Fruit fly (Drosophila melanogaster): ENCODE measurements around the gene CG3632.

Gene CG3632

dm6 chrX:16335107-16335642, 38.7 kb downstream of the CG3632 start:
- TF ChIP-seq h (optimal IDR thresholded peaks at IDR 0.05) (no peak), psq (optimal IDR thresholded peaks at IDR 0.05) (no peak), ttk (optimal IDR thresholded peaks at IDR 0.05) (no peak), Myc (optimal IDR thresholded peaks at IDR 0.05) (no peak), Sin3A (optimal IDR thresholded peaks at IDR 0.05) (no peak), insv (optimal IDR thresholded peaks at IDR 0.05) (no peak)

- no peak for TF ChIP-seq ttk (optimal IDR thresholded peaks at IDR 0.05)
- TF ChIP-seq h (optimal IDR thresholded peaks at IDR 0.05) = no peak
- no peak for TF ChIP-seq psq (optimal IDR thresholded peaks at IDR 0.05)
- TF ChIP-seq Myc (optimal IDR thresholded peaks at IDR 0.05) = no peak
- no peak for TF ChIP-seq insv (optimal IDR thresholded peaks at IDR 0.05)
- TF ChIP-seq Sin3A (optimal IDR thresholded peaks at IDR 0.05) = no peak
Observed at dm6 chrX:16350062-16350461, 53.6 kb downstream of the CG3632 start, which contains the start of gene sl. Gene sl (plus strand): TSS chrX:16350315.
